Fruit fly (Drosophila melanogaster) whole organism, embryonic: ENCODE measurements around the gene CG5535.
A peak's percentile ranks its signal among the peaks of the same experiment; 100 is the strongest.

ENCODE experiments used
- Adf1 ChIP-seq: fragments of 200-800 bp; sonication (Bioruptor generic); IDR thresholded peaks from 2 replicates; pipeline ENCODE4 v1.3.6; 2022; ENCODE audit warnings: missing biosample characterization, missing genetic modification characterization
- CG10979 ChIP-seq: fragments of 200-800 bp; sonication (Bioruptor generic); optimal IDR thresholded peaks from 2 replicates; lab custom pipeline; 2018; ENCODE audit warnings: missing biosample characterization, mild to moderate bottlenecking, missing genetic modification characterization, moderate library complexity
- CG11247 ChIP-seq: fragments of 200-800 bp; sonication (Bioruptor generic); IDR thresholded peaks from 2 replicates; pipeline ENCODE4 v1.3.6; 2022; ENCODE audit warnings: missing biosample characterization, missing genetic modification characterization
- CG12391 ChIP-seq: fragments of 200-800 bp; sonication (Bioruptor generic); optimal IDR thresholded peaks from 3 replicates; lab custom pipeline; 2018; ENCODE audit warnings: missing biosample characterization, mild to moderate bottlenecking, missing genetic modification characterization, moderate library complexity
- CG12659 ChIP-seq: fragments of 200-800 bp; sonication (Bioruptor generic); optimal IDR thresholded peaks from 3 replicates; lab custom pipeline; 2017; ENCODE audit warnings: mild to moderate bottlenecking, missing biosample characterization, missing genetic modification reagents, missing genetic modification characterization
- CG12769 ChIP-seq: fragments of 200-800 bp; sonication (Bioruptor generic); optimal IDR thresholded peaks from 2 replicates; lab custom pipeline; 2019; ENCODE audit warnings: missing biosample characterization, mild to moderate bottlenecking, missing genetic modification characterization, moderate library complexity
- CG13894 ChIP-seq: fragments of 200-800 bp; sonication (Bioruptor generic); optimal IDR thresholded peaks from 3 replicates; lab custom pipeline; 2018; ENCODE audit warnings: missing biosample characterization, mild to moderate bottlenecking, missing genetic modification characterization, moderate library complexity
- CG17359 ChIP-seq: fragments of 200-800 bp; sonication (Bioruptor generic); optimal IDR thresholded peaks from 3 replicates; lab custom pipeline; 2018; ENCODE audit warnings: missing biosample characterization, mild to moderate bottlenecking, missing genetic modification characterization, moderate library complexity
- CG18476 ChIP-seq: fragments of 200-800 bp; sonication (Bioruptor generic); optimal IDR thresholded peaks from 2 replicates; lab custom pipeline; 2016; ENCODE audit warnings: missing biosample characterization, mild to moderate bottlenecking, missing genetic modification characterization
- CG18599 ChIP-seq: fragments of 200-800 bp; sonication (Bioruptor generic); optimal IDR thresholded peaks from 3 replicates; lab custom pipeline; 2017; ENCODE audit warnings: missing biosample characterization, missing genetic modification characterization, mild to moderate bottlenecking, moderate library complexity, missing genetic modification reagents
- CG3281 ChIP-seq: fragments of 200-800 bp; sonication (Bioruptor generic); optimal IDR thresholded peaks from 3 replicates; lab custom pipeline; 2017; ENCODE audit warnings: missing biosample characterization, mild to moderate bottlenecking, missing genetic modification characterization
- CG7786 ChIP-seq: fragments of 200-800 bp; sonication (Bioruptor generic); optimal IDR thresholded peaks from 2 replicates; lab custom pipeline; 2016; ENCODE audit warnings: missing biosample characterization, missing genetic modification characterization
- CG8290 ChIP-seq, 3 experiments: fragments of 200-800 bp; sonication (Bioruptor generic); optimal IDR thresholded peaks; 2 replicates each; lab custom pipeline; 2016 to 2019; ENCODE audit warnings: missing biosample characterization in 3 of 3, missing genetic modification characterization in 3 of 3, mild to moderate bottlenecking in 2 of 3, moderate library complexity in 1 of 3
- CG8944 ChIP-seq: fragments of 200-800 bp; sonication (Bioruptor generic); optimal IDR thresholded peaks from 3 replicates; lab custom pipeline; 2016; ENCODE audit warnings: missing biosample characterization, missing genetic modification characterization
- CHES-1-like ChIP-seq: fragments of 200-800 bp; sonication (Bioruptor generic); optimal IDR thresholded peaks from 2 replicates; lab custom pipeline; 2016; ENCODE audit warnings: missing biosample characterization, missing genetic modification characterization
- CoRest ChIP-seq: fragments of 200-800 bp; sonication (Bioruptor generic); optimal IDR thresholded peaks from 3 replicates; lab custom pipeline; 2018; ENCODE audit warnings: missing biosample characterization, mild to moderate bottlenecking, missing genetic modification characterization, moderate library complexity
- Dbx ChIP-seq: fragments of 200-800 bp; sonication (Bioruptor generic); IDR thresholded peaks from 3 replicates; pipeline ENCODE4 v1.3.6; 2022; ENCODE audit warnings: missing biosample characterization, missing genetic modification characterization
- Doc2 ChIP-seq: fragments of 200-800 bp; sonication (Bioruptor generic); IDR thresholded peaks from 2 replicates; pipeline ENCODE4 v1.3.6; 2022; ENCODE audit warnings: missing biosample characterization, missing genetic modification characterization
- Fer1 ChIP-seq: fragments of 200-800 bp; sonication (Bioruptor generic); optimal IDR thresholded peaks from 2 replicates; lab custom pipeline; 2017; ENCODE audit warnings: missing biosample characterization, mild to moderate bottlenecking, missing genetic modification characterization
- HmgD ChIP-seq: fragments of 200-800 bp; sonication (Bioruptor generic); optimal IDR thresholded peaks from 3 replicates; lab custom pipeline; 2016; ENCODE audit warnings: missing biosample characterization, missing genetic modification characterization
- Hr51 ChIP-seq, 2 experiments: fragments of 200-800 bp; sonication (Bioruptor generic); optimal IDR thresholded peaks; 2 replicates in 1 of 2; 3 replicates in 1 of 2; lab custom pipeline; 2016 to 2018; ENCODE audit warnings: missing biosample characterization in 2 of 2, missing genetic modification characterization in 2 of 2, mild to moderate bottlenecking in 1 of 2, moderate library complexity in 1 of 2
- Kr ChIP-seq: fragments of 200-800 bp; sonication (Bioruptor generic); optimal IDR thresholded peaks from 2 replicates; lab custom pipeline; 2017; ENCODE audit warnings: missing biosample characterization, mild to moderate bottlenecking, missing genetic modification characterization
- Lpt ChIP-seq: fragments of >200 bp; optimal IDR thresholded peaks from 2 replicates; lab custom pipeline; 2018; ENCODE audit warnings: missing biosample characterization, missing genetic modification characterization
- MBD-R2 ChIP-seq: fragments of 200-800 bp; sonication (Bioruptor generic); IDR thresholded peaks from 2 replicates; pipeline ENCODE4 v1.3.6; 2022; ENCODE audit warnings: missing biosample characterization, missing genetic modification characterization
- Mad ChIP-seq: fragments of 200-800 bp; sonication (Bioruptor generic); optimal IDR thresholded peaks from 2 replicates; lab custom pipeline; 2016; ENCODE audit warnings: missing biosample characterization, missing genetic modification characterization
- Nf-YB ChIP-seq: fragments of 200-800 bp; sonication (Bioruptor generic); optimal IDR thresholded peaks from 3 replicates; lab custom pipeline; 2019; ENCODE audit warnings: missing biosample characterization, mild to moderate bottlenecking, missing genetic modification characterization, moderate library complexity
- Poxn ChIP-seq: fragments of 200-800 bp; sonication (Bioruptor generic); IDR thresholded peaks from 2 replicates; pipeline ENCODE4 v1.3.6; 2022; ENCODE audit warnings: missing biosample characterization, missing genetic modification characterization
- Sox102F ChIP-seq: fragments of 200-800 bp; sonication (Bioruptor generic); optimal IDR thresholded peaks from 2 replicates; lab custom pipeline; 2018; ENCODE audit warnings: missing biosample characterization, mild to moderate bottlenecking, missing genetic modification characterization, moderate library complexity
- Xrp1 ChIP-seq: fragments of 200-800 bp; sonication (Bioruptor generic); IDR thresholded peaks from 2 replicates; pipeline ENCODE4 v1.3.6; 2022; ENCODE audit warnings: missing biosample characterization, missing genetic modification characterization
- ci ChIP-seq: fragments of 200-800 bp; sonication (Bioruptor generic); IDR thresholded peaks from 3 replicates; pipeline ENCODE4 v1.3.6; 2022; ENCODE audit warnings: missing biosample characterization, missing genetic modification characterization
- dmrt99B ChIP-seq: fragments of 200-800 bp; sonication (Bioruptor generic); optimal IDR thresholded peaks from 2 replicates; lab custom pipeline; 2018; ENCODE audit warnings: missing biosample characterization, mild to moderate bottlenecking, missing genetic modification characterization, moderate library complexity
- ftz-f1 ChIP-seq: fragments of 200-800 bp; sonication (Bioruptor generic); optimal IDR thresholded peaks from 2 replicates; lab custom pipeline; 2016; ENCODE audit warnings: missing biosample characterization, missing genetic modification characterization
- gce ChIP-seq: fragments of 200-800 bp; sonication (Bioruptor generic); IDR thresholded peaks from 3 replicates; pipeline ENCODE4 v1.3.6; 2022; ENCODE audit warnings: missing biosample characterization, missing genetic modification characterization
- kah ChIP-seq: fragments of 200-800 bp; sonication (Bioruptor generic); optimal IDR thresholded peaks from 2 replicates; lab custom pipeline; 2018; ENCODE audit warnings: missing biosample characterization, mild to moderate bottlenecking, missing genetic modification characterization
- lab ChIP-seq: fragments of 200-800 bp; sonication (Bioruptor generic); optimal IDR thresholded peaks from 3 replicates; lab custom pipeline; 2017; ENCODE audit warnings: missing biosample characterization, missing genetic modification characterization, mild to moderate bottlenecking, moderate library complexity, missing genetic modification reagents
- onecut ChIP-seq: fragments of 200-800 bp; sonication (Bioruptor generic); IDR thresholded peaks from 2 replicates; pipeline ENCODE4 v1.3.6; 2022; ENCODE audit warnings: missing biosample characterization, missing genetic modification characterization
- pan ChIP-seq, 4 experiments: fragments of >200 bp in 3 of 4; fragments of 200-800 bp in 1 of 4; sonication (Bioruptor generic) in 1 of 4; optimal IDR thresholded peaks in 3 of 4; IDR thresholded peaks in 1 of 4; 2 replicates each; pipeline versions ENCODE4 v1.3.6 to Lab custom; 2017 to 2022; ENCODE audit warnings: missing biosample characterization in 2 of 4, missing genetic modification characterization in 2 of 4, mixed read lengths in 1 of 4
- pros ChIP-seq: fragments of 200-800 bp; sonication (Bioruptor generic); optimal IDR thresholded peaks from 3 replicates; lab custom pipeline; 2019; ENCODE audit warnings: missing biosample characterization, mild to moderate bottlenecking, missing genetic modification characterization, moderate library complexity
- ranshi ChIP-seq: fragments of 200-800 bp; sonication (Bioruptor generic); IDR thresholded peaks from 2 replicates; pipeline ENCODE4 v1.3.6; 2022; ENCODE audit warnings: missing biosample characterization, missing genetic modification characterization
- sens-2 ChIP-seq: fragments of 200-800 bp; sonication (Bioruptor generic); IDR thresholded peaks from 2 replicates; pipeline ENCODE4 v1.3.6; 2022; ENCODE audit warnings: missing biosample characterization, missing genetic modification characterization
- slbo ChIP-seq: fragments of 200-800 bp; sonication (Bioruptor generic); IDR thresholded peaks from 2 replicates; pipeline ENCODE4 v1.3.6; 2022; ENCODE audit warnings: missing biosample characterization, missing genetic modification characterization
- sug ChIP-seq: fragments of 200-800 bp; optimal IDR thresholded peaks from 2 replicates; lab custom pipeline; 2019; ENCODE audit warnings: missing biosample characterization, mild to moderate bottlenecking, missing genetic modification characterization, moderate library complexity
- zf30C ChIP-seq: fragments of 200-800 bp; sonication (Bioruptor generic); optimal IDR thresholded peaks from 3 replicates; lab custom pipeline; 2018; ENCODE audit warnings: missing biosample characterization, mild to moderate bottlenecking, missing genetic modification characterization

The CG5535 gene

DNA sequence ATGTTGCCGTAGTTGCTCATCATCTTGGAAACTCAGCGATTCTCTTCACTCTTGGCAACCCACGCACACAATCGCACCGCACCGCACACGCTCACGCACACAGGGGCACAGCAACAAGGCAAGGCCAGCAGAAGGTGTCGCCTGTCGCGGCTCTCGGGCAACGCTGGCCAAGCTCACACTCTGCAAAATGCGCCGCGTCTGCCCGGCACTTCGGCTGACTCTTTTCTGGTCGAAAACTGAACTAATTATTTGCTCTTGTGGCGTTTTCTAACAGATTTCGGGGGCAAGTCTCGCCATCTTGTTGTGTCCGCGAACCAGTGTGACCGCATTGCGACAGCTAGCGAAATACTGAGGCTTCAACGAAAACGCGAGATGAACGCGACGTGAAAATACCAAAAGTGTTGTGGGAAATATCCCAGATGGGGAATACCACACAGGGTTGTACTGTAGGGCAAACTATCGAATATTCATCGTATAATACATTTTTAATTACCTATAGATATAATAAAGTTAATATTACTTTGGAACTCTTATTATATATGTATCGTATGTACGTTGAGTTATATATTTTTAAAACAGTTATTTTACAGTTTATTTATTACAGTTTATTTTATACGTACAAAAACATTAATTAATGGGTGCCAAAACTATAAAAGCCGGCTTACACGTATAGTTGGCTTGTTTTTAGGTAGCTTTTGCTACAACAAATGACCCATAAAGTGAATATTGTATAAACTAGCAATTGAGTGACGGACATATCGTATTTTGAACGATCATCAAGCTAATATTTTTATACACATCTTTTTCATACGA, 10.2 kb downstream of the CG5535 start, which contains the start of the genes MED19 and CG7430 (continued):
- TF ChIP-seq CG7786 (GFP tag; lab: Kevin White, UChicago) (no peak), Hr51 (GFP tag; optimal IDR thresholded peaks at IDR 0.05; lab: Kevin White, UChicago) (no peak), Nf-YB (GFP tag; lab: Kevin White, UChicago) (no peak), Lpt (GFP tag; lab: Kevin White, UChicago) (no peak), CoRest (tag; lab: Kevin White, UChicago) (peak; percentile 46), dmrt99B (tag; lab: Kevin White, UChicago) (no peak), zf30C (GFP tag; lab: Kevin White, UChicago) (no peak), CG10979 (peak; percentile 27), CG11247 (GFP tag; lab: Robert Waterston, UW) (no peak), gce (GFP tag; lab: Robert Waterston, UW) (no peak), HmgD (GFP tag; lab: Kevin White, UChicago) (no peak)

DNA sequence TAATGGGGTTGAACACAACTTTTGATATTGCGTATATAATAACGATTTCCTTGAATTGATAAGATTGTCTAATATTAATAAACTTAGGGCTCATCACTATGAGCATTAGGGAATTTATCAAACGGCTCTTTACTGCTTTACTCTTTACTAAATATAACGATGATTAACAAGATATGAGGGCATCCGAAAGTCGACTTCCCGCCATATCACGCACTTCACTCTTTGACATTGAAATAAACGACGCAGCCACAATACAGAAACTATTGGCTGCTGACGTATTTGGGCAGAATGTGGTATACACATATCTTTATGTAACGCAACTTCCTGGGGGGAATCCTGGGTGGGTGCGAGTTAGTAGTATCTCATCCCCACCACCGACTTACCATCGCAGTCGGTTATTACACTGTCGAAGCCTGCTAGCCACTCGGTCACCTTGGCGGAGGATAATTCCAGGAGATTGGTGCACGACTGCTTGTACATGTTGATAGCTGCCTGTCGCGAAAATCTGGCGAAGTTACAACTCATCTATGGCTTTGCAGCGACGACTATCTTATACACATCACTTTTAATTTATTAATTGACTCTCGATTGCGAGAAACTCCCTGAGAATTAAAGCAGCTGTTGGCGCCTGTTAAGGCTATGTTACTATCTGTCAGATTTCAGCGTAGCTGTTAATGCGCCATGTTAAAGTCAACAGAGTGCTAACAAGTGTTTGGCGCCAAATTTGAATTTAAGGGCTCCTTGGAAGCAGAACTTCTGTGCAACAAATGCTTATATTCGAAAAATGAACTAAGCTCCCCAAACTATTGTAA, 13.5 kb downstream of the CG5535 start, which contains the start of gene CG5567:
TSS of gene CG5567 (minus strand) at position 653 of the 812 bp plus-strand sequence.
- TF ChIP-seq Poxn (GFP tag; lab: Robert Waterston, UW) = no peak
- TF ChIP-seq ci = 0 out of 3 replicates have a peak, but pooled peaks have one; percentile 37
- peak; percentile 88 for TF ChIP-seq ftz-f1 (GFP tag; lab: Kevin White, UChicago)
- TF ChIP-seq CG8944 (GFP tag; lab: Kevin White, UChicago) = no peak
- no peak for TF ChIP-seq HmgD (GFP tag; lab: Kevin White, UChicago)
- 0 out of 2 replicates have a peak, but pooled peaks have one; percentile 36 for TF ChIP-seq slbo (GFP tag; lab: Robert Waterston, UW)
- no peak for TF ChIP-seq CG8290 (GFP tag; optimal IDR thresholded peaks at IDR 0.05; lab: Kevin White, UChicago)
- TF ChIP-seq CG8290 (tag; optimal IDR thresholded peaks at IDR 0.05; lab: Kevin White, UChicago) = peak in 1 of 2 experiments; percentile 33
- no peak for TF ChIP-seq CG18476 (GFP tag; lab: Kevin White, UChicago)
- no peak for TF ChIP-seq Doc2 (GFP tag; lab: Robert Waterston, UW)
- TF ChIP-seq CG13894 = peak; percentile 16
- TF ChIP-seq CG12769 (tag; lab: Kevin White, UChicago) = peak; percentile 17
- TF ChIP-seq ranshi (GFP tag; lab: Robert Waterston, UW) = peak; percentile 38; the same call in 1 of the 2 replicates
- TF ChIP-seq Kr = no peak
- peak; percentile 9 for TF ChIP-seq CG17359 (tag; lab: Kevin White, UChicago)
- TF ChIP-seq lab (GFP tag; lab: Kevin White, UChicago) = peak; percentile 42
- TF ChIP-seq MBD-R2 (GFP tag; lab: Robert Waterston, UW) = 0 out of 2 replicates have a peak, but pooled peaks have one; percentile 41
- peak; percentile 20 for TF ChIP-seq CG12659 (GFP tag; lab: Kevin White, UChicago)
- TF ChIP-seq CG12391 (tag; lab: Kevin White, UChicago) = no peak
- no peak for TF ChIP-seq sens-2 (GFP tag; lab: Robert Waterston, UW)
- TF ChIP-seq onecut (GFP tag; lab: Robert Waterston, UW) = no peak
- no peak for TF ChIP-seq Dbx (GFP tag; lab: Robert Waterston, UW)
- TF ChIP-seq Adf1 (GFP tag; lab: Robert Waterston, UW) = peak; percentile 24; the same call in 1 of the 2 replicates
- peak; percentile 64 for TF ChIP-seq Fer1
- no peak for TF ChIP-seq pan (optimal IDR thresholded peaks at IDR 0.05; lab: Kevin White, UChicago)
- peak in 1 of 2 experiments; percentile 45 for TF ChIP-seq pan (GFP tag; optimal IDR thresholded peaks at IDR 0.05 in 1 of 2, IDR thresholded peaks at IDR 0.05 in 1 of 2)
- TF ChIP-seq sug (tag; lab: Kevin White, UChicago) = peak; percentile 36
- TF ChIP-seq CG3281 (GFP tag; lab: Kevin White, UChicago) = peak; percentile 18
- TF ChIP-seq Sox102F = no peak
- no peak for TF ChIP-seq pros (GFP tag; lab: Kevin White, UChicago)
- TF ChIP-seq Xrp1 = peak; percentile 26; the same call in 1 of the 2 replicates
- no peak for TF ChIP-seq Lpt (GFP tag; lab: Kevin White, UChicago)
- no peak for TF ChIP-seq Mad
- peak; percentile 41 for TF ChIP-seq CHES-1-like (GFP tag; lab: Kevin White, UChicago)
- TF ChIP-seq CG18599 = peak; percentile 47
- TF ChIP-seq kah (GFP tag; lab: Kevin White, UChicago) = peak; percentile 95
